Worm (Caenorhabditis elegans) whole organism, mixed stage, embryonic: ENCODE results near the gene F28C6.9.

Source experiments
- ces-1 ChIP-seq: fragments of 150-350 bp; optimal IDR thresholded peaks from 2 replicates; lab custom pipeline; 2014; ENCODE audit warnings: missing biosample characterization, missing genetic modification reagents, missing genetic modification characterization
- elt-1 ChIP-seq: sonication (generic microtip); optimal IDR thresholded peaks from 2 replicates; lab custom pipeline; 2017; ENCODE audit warnings: missing genetic modification characterization, mild to moderate bottlenecking, missing compliant biosample characterization, antibody characterized with exemption, moderate library complexity, borderline replicate concordance; ENCODE audit not compliant: insufficient read depth
- elt-3 ChIP-seq: fragments of 150-350 bp; optimal IDR thresholded peaks from 2 replicates; lab custom pipeline; 2014; ENCODE audit warnings: missing biosample characterization, missing genetic modification characterization
- lin-13 ChIP-seq: fragments of 150-350 bp; optimal IDR thresholded peaks from 2 replicates; lab custom pipeline; 2014; ENCODE audit warnings: missing biosample characterization, missing genetic modification characterization
- lsy-2 ChIP-seq: fragments of 150-350 bp; optimal IDR thresholded peaks from 2 replicates; lab custom pipeline; 2014; ENCODE audit warnings: missing biosample characterization, missing genetic modification characterization
- mab-5 ChIP-seq: fragments of 150-350 bp; optimal IDR thresholded peaks from 2 replicates; lab custom pipeline; 2014; ENCODE audit warnings: missing biosample characterization, missing genetic modification characterization
- mls-2 ChIP-seq: sonication (generic microtip); optimal IDR thresholded peaks from 2 replicates; lab custom pipeline; 2016; ENCODE audit warnings: mild to moderate bottlenecking, missing genetic modification characterization, moderate library complexity, missing compliant biosample characterization
- nhr-12 ChIP-seq: fragments of 150-350 bp; optimal IDR thresholded peaks from 2 replicates; lab custom pipeline; 2014; ENCODE audit warnings: missing biosample characterization, missing genetic modification characterization
- nhr-237 ChIP-seq: fragments of 150-350 bp; optimal IDR thresholded peaks from 2 replicates; lab custom pipeline; 2014; ENCODE audit warnings: missing biosample characterization, missing genetic modification characterization
- nhr-76 ChIP-seq: sonication (generic microtip); optimal IDR thresholded peaks from 2 replicates; lab custom pipeline; 2017; ENCODE audit warnings: missing biosample characterization, missing genetic modification characterization
- pha-4 ChIP-seq: fragments of 150-350 bp; optimal IDR thresholded peaks from 2 replicates; lab custom pipeline; 2018; ENCODE audit warnings: missing biosample characterization, missing genetic modification reagents, missing genetic modification characterization
- sptf-1 ChIP-seq: sonication (generic microtip); optimal IDR thresholded peaks from 2 replicates; lab custom pipeline; 2017; ENCODE audit warnings: mild to moderate bottlenecking, missing genetic modification characterization, moderate library complexity, missing compliant biosample characterization
- unc-39 ChIP-seq: fragments of 150-350 bp; optimal IDR thresholded peaks from 2 replicates; lab custom pipeline; 2014; ENCODE audit warnings: missing biosample characterization, missing genetic modification characterization
- unc-62 ChIP-seq: fragments of 150-350 bp; optimal IDR thresholded peaks from 2 replicates; lab custom pipeline; 2014; ENCODE audit warnings: missing biosample characterization, missing genetic modification reagents, missing genetic modification characterization

DNA sequence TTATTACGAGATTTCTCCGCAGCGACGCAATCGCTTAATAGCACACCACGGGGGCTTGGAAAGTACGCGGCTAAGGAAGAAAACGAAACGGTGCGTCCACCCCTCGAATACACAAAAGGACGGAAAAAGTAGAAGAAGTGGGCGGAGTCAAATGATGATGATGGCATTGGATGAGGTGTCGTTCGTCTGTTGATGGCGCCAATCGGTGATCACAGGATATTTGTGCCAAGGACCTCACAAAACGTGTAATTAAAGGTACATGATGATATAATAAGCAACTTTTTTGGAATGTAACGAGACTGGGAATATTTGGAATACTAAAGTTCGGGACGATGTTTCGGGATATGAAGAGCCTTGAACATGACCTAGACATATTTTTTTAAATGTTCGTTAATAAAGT, 24.4 kb upstream of the F28C6.9 start, which contains the start of gene cutl-12:
- no peak for TF ChIP-seq sptf-1 (tag; lab: Kevin White, UChicago)
- TF ChIP-seq lsy-2, result no peak
- TF ChIP-seq nhr-12, result no peak
- no peak for TF ChIP-seq pha-4
- TF ChIP-seq elt-1 (tag; lab: Kevin White, UChicago), result no peak
- no peak for TF ChIP-seq lin-13
- TF ChIP-seq nhr-76 (tag; lab: Kevin White, UChicago), result no peak
- TF ChIP-seq mab-5 (tag; lab: Kevin White, UChicago), result no peak
- TF ChIP-seq nhr-237, result no peak
- TF ChIP-seq unc-39 (tag; lab: Kevin White, UChicago), result no peak
- TF ChIP-seq unc-62 (GFP tag; lab: Kevin White, UChicago), result no peak
- no peak for TF ChIP-seq ces-1 (GFP tag; lab: Kevin White, UChicago)
- no peak for TF ChIP-seq elt-3
- TF ChIP-seq mls-2, result no peak
